Worm (Caenorhabditis elegans) whole organism, late embryonic: Measurements from ENCODE around the gene tag-273.

ENCODE experiments used
- C38D4.7 ChIP-seq: fragments of 200-800 bp; sonication (Bioruptor generic); optimal IDR thresholded peaks from 2 replicates; lab custom pipeline; 2018; ENCODE audit warnings: mild to moderate bottlenecking, missing genetic modification characterization, moderate library complexity, missing compliant biosample characterization
- F13H6.1 ChIP-seq: sonication (generic microtip); optimal IDR thresholded peaks from 2 replicates; lab custom pipeline; 2016; ENCODE audit warnings: missing genetic modification characterization, missing compliant biosample characterization
- K02D7.2 ChIP-seq: sonication (generic microtip); optimal IDR thresholded peaks from 2 replicates; lab custom pipeline; 2017; ENCODE audit warnings: mild to moderate bottlenecking, missing genetic modification characterization, missing compliant biosample characterization
- K09A11.1 ChIP-seq: sonication (generic microtip); optimal IDR thresholded peaks from 2 replicates; lab custom pipeline; 2017; ENCODE audit warnings: antibody characterized with exemption, mild to moderate bottlenecking, missing genetic modification characterization, missing compliant biosample characterization; ENCODE audit not compliant: insufficient read depth
- T23F11.4 ChIP-seq: fragments of 200-800 bp; sonication (Bioruptor generic); optimal IDR thresholded peaks from 2 replicates; lab custom pipeline; 2018; ENCODE audit warnings: mild to moderate bottlenecking, missing genetic modification characterization, missing compliant biosample characterization
- Y22D7AL.16 ChIP-seq: sonication (generic microtip); optimal IDR thresholded peaks from 2 replicates; lab custom pipeline; 2016; ENCODE audit warnings: missing genetic modification characterization, missing compliant biosample characterization
- ahr-1 ChIP-seq: sonication (generic microtip); optimal IDR thresholded peaks from 2 replicates; lab custom pipeline; 2016; ENCODE audit warnings: missing genetic modification characterization, missing compliant biosample characterization
- ceh-18 ChIP-seq: sonication (generic microtip); optimal IDR thresholded peaks from 2 replicates; lab custom pipeline; 2016; ENCODE audit warnings: missing genetic modification characterization, missing compliant biosample characterization
- ceh-19 ChIP-seq: fragments of 200-800 bp; sonication (Bioruptor generic); optimal IDR thresholded peaks from 2 replicates; lab custom pipeline; 2018; ENCODE audit warnings: mild to moderate bottlenecking, missing genetic modification characterization, missing compliant biosample characterization
- ceh-22 ChIP-seq: sonication (generic microtip); optimal IDR thresholded peaks from 2 replicates; lab custom pipeline; 2017; ENCODE audit warnings: missing biosample characterization, missing genetic modification characterization
- ceh-24 ChIP-seq: sonication (generic microtip); optimal IDR thresholded peaks from 2 replicates; lab custom pipeline; 2016; ENCODE audit warnings: mild to moderate bottlenecking, missing genetic modification characterization, missing compliant biosample characterization
- ceh-30 ChIP-seq: fragments of 150-350 bp; optimal IDR thresholded peaks from 2 replicates; lab custom pipeline; 2014; ENCODE audit warnings: missing biosample characterization, missing genetic modification characterization
- ceh-31 ChIP-seq: sonication (generic microtip); optimal IDR thresholded peaks from 2 replicates; lab custom pipeline; 2016; ENCODE audit warnings: missing genetic modification characterization, missing compliant biosample characterization
- ceh-34 ChIP-seq: sonication (generic microtip); optimal IDR thresholded peaks from 2 replicates; lab custom pipeline; 2016; ENCODE audit warnings: mild to moderate bottlenecking, missing genetic modification characterization, missing compliant biosample characterization
- ceh-45 ChIP-seq: fragments of 200-800 bp; sonication (Bioruptor generic); IDR thresholded peaks from 2 replicates; pipeline ENCODE4 v1.3.6; 2022; ENCODE audit warnings: missing genetic modification reagents, missing genetic modification characterization, missing compliant biosample characterization
- ceh-48 ChIP-seq: sonication (generic microtip); optimal IDR thresholded peaks from 2 replicates; lab custom pipeline; 2016; ENCODE audit warnings: missing genetic modification characterization, inconsistent platforms, missing compliant biosample characterization
- ceh-6 ChIP-seq: fragments of 200-800 bp; sonication (Bioruptor generic); optimal IDR thresholded peaks from 2 replicates; lab custom pipeline; 2018; ENCODE audit warnings: mild to moderate bottlenecking, missing genetic modification characterization, missing compliant biosample characterization
- elt-4 ChIP-seq: sonication (generic microtip); optimal IDR thresholded peaks from 2 replicates; lab custom pipeline; 2016; ENCODE audit warnings: missing genetic modification characterization, missing compliant biosample characterization
- ets-4 ChIP-seq: sonication (generic microtip); optimal IDR thresholded peaks from 2 replicates; lab custom pipeline; 2016; ENCODE audit warnings: missing genetic modification characterization, missing compliant biosample characterization
- eyg-1 ChIP-seq: sonication (generic microtip); optimal IDR thresholded peaks from 2 replicates; lab custom pipeline; 2016; ENCODE audit warnings: missing genotype, missing genetic modification characterization, missing compliant biosample characterization
- fax-1 ChIP-seq: sonication (generic microtip); optimal IDR thresholded peaks from 2 replicates; lab custom pipeline; 2016; ENCODE audit warnings: missing genotype, missing genetic modification characterization, missing compliant biosample characterization
- fkh-10 ChIP-seq: fragments of 150-350 bp; optimal IDR thresholded peaks from 2 replicates; lab custom pipeline; 2014; ENCODE audit warnings: missing biosample characterization, missing genetic modification reagents, missing genetic modification characterization
- fkh-6 ChIP-seq: sonication (generic microtip); optimal IDR thresholded peaks from 2 replicates; lab custom pipeline; 2016; ENCODE audit warnings: missing genetic modification characterization, missing compliant biosample characterization
- gmeb-2 ChIP-seq: sonication (generic microtip); optimal IDR thresholded peaks from 2 replicates; lab custom pipeline; 2016; ENCODE audit warnings: missing genetic modification characterization, inconsistent platforms, missing compliant biosample characterization
- hlh-13 ChIP-seq: fragments of 200-800 bp; sonication (Bioruptor generic); optimal IDR thresholded peaks from 2 replicates; lab custom pipeline; 2018; ENCODE audit warnings: mild to moderate bottlenecking, missing genetic modification characterization, missing compliant biosample characterization
- hlh-15 ChIP-seq: sonication (generic microtip); optimal IDR thresholded peaks from 2 replicates; lab custom pipeline; 2016; ENCODE audit warnings: missing genetic modification characterization, missing compliant biosample characterization
- hlh-6 ChIP-seq: sonication (generic microtip); optimal IDR thresholded peaks from 2 replicates; lab custom pipeline; 2016; ENCODE audit warnings: missing genotype, missing genetic modification characterization, missing compliant biosample characterization
- hlh-8 ChIP-seq: sonication (generic microtip); optimal IDR thresholded peaks from 2 replicates; lab custom pipeline; 2016; ENCODE audit warnings: missing genotype, missing genetic modification characterization, missing compliant biosample characterization
- lim-6 ChIP-seq: sonication (generic microtip); optimal IDR thresholded peaks from 2 replicates; lab custom pipeline; 2016; ENCODE audit warnings: missing genetic modification characterization, missing compliant biosample characterization
- lin-11 ChIP-seq: fragments of 200-800 bp; sonication (Bioruptor generic); optimal IDR thresholded peaks from 2 replicates; lab custom pipeline; 2018; ENCODE audit warnings: mild to moderate bottlenecking, missing genetic modification characterization, missing compliant biosample characterization
- madf-2 ChIP-seq: sonication (generic microtip); optimal IDR thresholded peaks from 2 replicates; lab custom pipeline; 2017; ENCODE audit warnings: missing genetic modification characterization, missing compliant biosample characterization
- mec-3 ChIP-seq: sonication (generic microtip); optimal IDR thresholded peaks from 2 replicates; lab custom pipeline; 2016; ENCODE audit warnings: borderline replicate concordance, missing genetic modification characterization, missing compliant biosample characterization
- nfya-1 ChIP-seq: sonication (generic microtip); optimal IDR thresholded peaks from 2 replicates; lab custom pipeline; 2017; ENCODE audit warnings: missing genetic modification characterization, mild to moderate bottlenecking, missing compliant biosample characterization, antibody characterized with exemption, moderate library complexity
- nhr-232 ChIP-seq: sonication (generic microtip); optimal IDR thresholded peaks from 2 replicates; lab custom pipeline; 2016; ENCODE audit warnings: missing genetic modification characterization, missing compliant biosample characterization
- odd-2 ChIP-seq: sonication (generic microtip); optimal IDR thresholded peaks from 2 replicates; lab custom pipeline; 2017; ENCODE audit warnings: antibody characterized with exemption, mild to moderate bottlenecking, missing genetic modification characterization, missing compliant biosample characterization
- pag-3 ChIP-seq: sonication (generic microtip); optimal IDR thresholded peaks from 2 replicates; lab custom pipeline; 2016; ENCODE audit warnings: missing compliant biosample characterization, missing genetic modification characterization, borderline replicate concordance
- pax-1 ChIP-seq: fragments of 150-350 bp; optimal IDR thresholded peaks from 2 replicates; lab custom pipeline; 2014; ENCODE audit warnings: missing biosample characterization, missing genetic modification characterization
- pha-2 ChIP-seq: sonication (generic microtip); optimal IDR thresholded peaks from 2 replicates; lab custom pipeline; 2017; ENCODE audit warnings: mild to moderate bottlenecking, missing genetic modification characterization, missing compliant biosample characterization
- pha-4 ChIP-seq: fragments of 150-350 bp; optimal IDR thresholded peaks from 2 replicates; lab custom pipeline; 2018; ENCODE audit warnings: missing biosample characterization, missing genetic modification reagents, missing genetic modification characterization
- pqm-1 ChIP-seq: sonication (generic microtip); optimal IDR thresholded peaks from 2 replicates; lab custom pipeline; 2016; ENCODE audit warnings: missing genetic modification characterization, missing compliant biosample characterization
- pros-1 ChIP-seq: fragments of 150-350 bp; optimal IDR thresholded peaks from 2 replicates; lab custom pipeline; 2014; ENCODE audit warnings: missing biosample characterization, missing genetic modification reagents, missing genetic modification characterization
- ref-2 ChIP-seq: sonication (generic microtip); optimal IDR thresholded peaks from 2 replicates; lab custom pipeline; 2016; ENCODE audit warnings: missing genetic modification characterization, missing compliant biosample characterization
- rnt-1 ChIP-seq: sonication (generic microtip); optimal IDR thresholded peaks from 2 replicates; lab custom pipeline; 2016; ENCODE audit warnings: missing genetic modification characterization, missing compliant biosample characterization
- sdc-2 ChIP-seq: sonication (generic microtip); optimal IDR thresholded peaks from 2 replicates; lab custom pipeline; 2016; ENCODE audit warnings: missing genotype, missing genetic modification characterization, missing compliant biosample characterization
- sox-2 ChIP-seq: fragments of 200-800 bp; sonication (Bioruptor generic); IDR thresholded peaks from 2 replicates; pipeline ENCODE4 v1.3.6; 2022; ENCODE audit warnings: missing genetic modification reagents, missing genetic modification characterization, missing compliant biosample characterization
- sox-4 ChIP-seq: sonication (generic microtip); optimal IDR thresholded peaks from 2 replicates; lab custom pipeline; 2017; ENCODE audit warnings: mild to moderate bottlenecking, missing genetic modification characterization, inconsistent platforms, missing compliant biosample characterization
- syd-9 ChIP-seq: sonication (generic microtip); optimal IDR thresholded peaks from 2 replicates; lab custom pipeline; 2016; ENCODE audit warnings: mild to moderate bottlenecking, missing genetic modification characterization, moderate library complexity, missing compliant biosample characterization
- ttx-3 ChIP-seq: sonication (generic microtip); optimal IDR thresholded peaks from 2 replicates; lab custom pipeline; 2016; ENCODE audit warnings: missing genetic modification reagents, missing genetic modification characterization, missing compliant biosample characterization
- unc-42 ChIP-seq: sonication (generic microtip); optimal IDR thresholded peaks from 2 replicates; lab custom pipeline; 2016; ENCODE audit warnings: missing genotype, missing genetic modification characterization, missing compliant biosample characterization
- unc-55 ChIP-seq: sonication (generic microtip); optimal IDR thresholded peaks from 2 replicates; lab custom pipeline; 2017; ENCODE audit warnings: missing biosample characterization, missing genetic modification reagents, missing genetic modification characterization
- zip-5 ChIP-seq: sonication (generic microtip); optimal IDR thresholded peaks from 2 replicates; lab custom pipeline; 2016; ENCODE audit warnings: missing genetic modification characterization, missing compliant biosample characterization
- ztf-16 ChIP-seq: sonication (generic microtip); optimal IDR thresholded peaks from 2 replicates; lab custom pipeline; 2017; ENCODE audit warnings: missing genetic modification characterization, missing compliant biosample characterization

Gene tag-273

ce11 chrIV:14506042-14506441, 1.1 kb upstream of the tag-273 start:
- no peak for TF ChIP-seq hlh-15
- TF ChIP-seq ref-2 = no peak
- no peak for TF ChIP-seq unc-42 (tag; lab: Kevin White, UChicago)
- no peak for TF ChIP-seq ceh-48
- TF ChIP-seq ceh-31 (tag; lab: Kevin White, UChicago) = no peak
- TF ChIP-seq elt-4 (tag; lab: Kevin White, UChicago) = no peak
- no peak for TF ChIP-seq C38D4.7 (GFP tag; lab: Kevin White, UChicago)
- TF ChIP-seq sdc-2 (tag; lab: Kevin White, UChicago) = no peak
- no peak for TF ChIP-seq pag-3 (tag; lab: Kevin White, UChicago)
- no peak for TF ChIP-seq ceh-18 (tag; lab: Kevin White, UChicago)
- TF ChIP-seq ceh-30 (tag; lab: Kevin White, UChicago) = no peak
- TF ChIP-seq fkh-10 (GFP tag; lab: Kevin White, UChicago) = no peak
- TF ChIP-seq gmeb-2 (tag; lab: Kevin White, UChicago) = no peak
- no peak for TF ChIP-seq ceh-24 (tag; lab: Kevin White, UChicago)
- no peak for TF ChIP-seq ceh-6 (GFP tag; lab: Kevin White, UChicago)
- TF ChIP-seq madf-2 (tag; lab: Kevin White, UChicago) = no peak
- no peak for TF ChIP-seq pha-2
- no peak for TF ChIP-seq ceh-34 (tag; lab: Kevin White, UChicago)
- no peak for TF ChIP-seq mec-3 (tag; lab: Kevin White, UChicago)
- TF ChIP-seq K02D7.2 = no peak

ce11 chrIV:14496494-14496893, 8.5 kb downstream of the tag-273 start:
- TF ChIP-seq fax-1 (tag; lab: Kevin White, UChicago) = no peak
- no peak for TF ChIP-seq T23F11.4 (GFP tag; lab: Kevin White, UChicago)
- no peak for TF ChIP-seq nhr-232 (tag; lab: Kevin White, UChicago)
- TF ChIP-seq fkh-10 (GFP tag; lab: Kevin White, UChicago) = no peak
- TF ChIP-seq ahr-1 (tag; lab: Kevin White, UChicago) = no peak
- peak; percentile 22 for TF ChIP-seq fkh-6
- TF ChIP-seq pha-2 = peak; percentile 69
- peak; percentile 55 for TF ChIP-seq ceh-34 (tag; lab: Kevin White, UChicago)
- no peak for TF ChIP-seq ceh-22 (tag; lab: Kevin White, UChicago)
- no peak for TF ChIP-seq unc-42 (tag; lab: Kevin White, UChicago)
- no peak for TF ChIP-seq Y22D7AL.16 (tag; lab: Kevin White, UChicago)
- TF ChIP-seq ztf-16 (tag; lab: Kevin White, UChicago) = peak; percentile 23
- no peak for TF ChIP-seq lin-11 (tag; lab: Kevin White, UChicago)
- TF ChIP-seq hlh-6 = no peak
- TF ChIP-seq sox-4 (tag; lab: Kevin White, UChicago) = peak; percentile 16
- TF ChIP-seq F13H6.1 (tag; lab: Kevin White, UChicago) = peak; percentile 34
- no peak for TF ChIP-seq pqm-1 (tag; lab: Kevin White, UChicago)
- TF ChIP-seq odd-2 (tag; lab: Kevin White, UChicago) = no peak
- no peak for TF ChIP-seq hlh-13 (GFP tag; lab: Kevin White, UChicago)
- TF ChIP-seq rnt-1 = peak; percentile 36
- peak; percentile 23 for TF ChIP-seq ceh-19 (GFP tag; lab: Kevin White, UChicago)
- no peak for TF ChIP-seq gmeb-2 (tag; lab: Kevin White, UChicago)
- no peak for TF ChIP-seq ttx-3 (tag; lab: Kevin White, UChicago)
- TF ChIP-seq pha-4 = no peak
- peak; percentile 5 for TF ChIP-seq hlh-8
- TF ChIP-seq ceh-45 (GFP tag; lab: Robert Waterston, UW) = no peak
- no peak for TF ChIP-seq pros-1 (tag; lab: Kevin White, UChicago)
- TF ChIP-seq sox-2 = peak; percentile 49
- peak; percentile 51 for TF ChIP-seq ceh-31 (tag; lab: Kevin White, UChicago)
- peak; percentile 24 for TF ChIP-seq syd-9 (tag; lab: Kevin White, UChicago)
- TF ChIP-seq K09A11.1 = no peak
- peak; percentile 53 for TF ChIP-seq ref-2
- peak; percentile 6 for TF ChIP-seq eyg-1 (tag; lab: Kevin White, UChicago)
- TF ChIP-seq unc-55 = no peak
- no peak for TF ChIP-seq ceh-30 (tag; lab: Kevin White, UChicago)
- TF ChIP-seq ceh-48 = no peak
- no peak for TF ChIP-seq lim-6 (tag; lab: Kevin White, UChicago)
- no peak for TF ChIP-seq zip-5
- TF ChIP-seq ets-4 (tag; lab: Kevin White, UChicago) = no peak
- no peak for TF ChIP-seq pax-1 (tag; lab: Kevin White, UChicago)
- TF ChIP-seq nfya-1 (tag; lab: Kevin White, UChicago) = peak; percentile 59
